ENCODE assay signal across 4 fruit fly cellular contexts in genomic region chr3L:5154917-5155613, dm6.
A peak's percentile ranks its signal among the peaks of the same experiment; 100 is the strongest.
TF ChIP-seq lines count a peak whose summit lies in the region.

No protein-coding gene starts in this region.

- no peak for TF ChIP-seq CTCF in whole organism, embryonic (GFP tag; optimal IDR thresholded peaks at IDR 0.05; lab: Kevin White, UChicago)

TF ChIP-seq in whole organism, embryonic, 481 proteins besides CTCF, POLR2A, EP300 and RAD21 (continues in another document):
- TF ChIP-seq Dll (GFP tag; IDR thresholded peaks at IDR 0.05; lab: Robert Waterston, UW; ENCODE audit: partially characterized antibody) (no peak), gro (GFP tag; optimal IDR thresholded peaks at IDR 0.05; lab: Kevin White, UChicago) (peak; percentile 79), toy (GFP tag; IDR thresholded peaks at IDR 0.05; lab: Robert Waterston, UW) (peak; percentile 59), CG33213 (GFP tag; optimal IDR thresholded peaks at IDR 0.05; lab: Kevin White, UChicago) (peak; percentile 63), CG31388 (GFP tag; optimal IDR thresholded peaks at IDR 0.05; lab: Kevin White, UChicago) (peak; percentile 25), dimm (GFP tag; IDR thresholded peaks at IDR 0.05; lab: Robert Waterston, UW) (0 out of 2 replicates have a peak, but pooled peaks have one; percentile 58), CG30431 (GFP tag; optimal IDR thresholded peaks at IDR 0.05; lab: Kevin White, UChicago) (peak; percentile 20), CG30020 (tag; optimal IDR thresholded peaks at IDR 0.05; lab: Kevin White, UChicago) (no peak), CG11085 (GFP tag; IDR thresholded peaks at IDR 0.05; lab: Robert Waterston, UW) (peak; percentile 69; the same call in 1 of the 2 replicates), Trl (optimal IDR thresholded peaks at IDR 0.05; lab: Kevin White, UChicago) (no peak), Trl (GFP tag; optimal IDR thresholded peaks at IDR 0.05; lab: Kevin White, UChicago) (peak; percentile 71), prd (optimal IDR thresholded peaks at IDR 0.05; lab: Kevin White, UChicago) (no peak), prd (GFP tag; IDR thresholded peaks at IDR 0.05; lab: Robert Waterston, UW) (no peak; the same call in 2 of the 3 replicates), Ets97D (GFP tag; optimal IDR thresholded peaks at IDR 0.05; lab: Kevin White, UChicago) (peak; percentile 37), salm (tag; optimal IDR thresholded peaks at IDR 0.05; lab: Kevin White, UChicago) (no peak), cwo (GFP tag; optimal IDR thresholded peaks at IDR 0.05; lab: Kevin White, UChicago) (peak; percentile 76), twi (tag; optimal IDR thresholded peaks at IDR 0.05; lab: Kevin White, UChicago) (no peak), vnd (GFP tag; IDR thresholded peaks at IDR 0.05; lab: Robert Waterston, UW; ENCODE audit: partially characterized antibody) (no peak), CG15696 (tag; optimal IDR thresholded peaks at IDR 0.05; lab: Kevin White, UChicago) (no peak), cas (GFP tag; IDR thresholded peaks at IDR 0.05; lab: Robert Waterston, UW) (peak; percentile 64), mam (GFP tag; optimal IDR thresholded peaks at IDR 0.05; lab: Kevin White, UChicago) (peak; percentile 82), CG32767 (GFP tag; IDR thresholded peaks at IDR 0.05; lab: Robert Waterston, UW) (peak; percentile 81)

TF ChIP-seq in whole organism, prepupa, 60 proteins besides CTCF, POLR2A, EP300 and RAD21 (continues in another document):
- TF ChIP-seq CG3919 (GFP tag; optimal IDR thresholded peaks at IDR 0.05; lab: Kevin White, UChicago) (no peak), svp (GFP tag; lab: Kevin White, UChicago) (no peak), ss (GFP tag; optimal IDR thresholded peaks at IDR 0.05; lab: Kevin White, UChicago) (peak in 1 of 2 experiments; percentile 54), CG15336 (GFP tag; IDR thresholded peaks at IDR 0.05; lab: Robert Waterston, UW) (peak; percentile 61; the same call in 1 of the 2 replicates), Smox (GFP tag; optimal IDR thresholded peaks at IDR 0.05; lab: Kevin White, UChicago) (no peak), CG11902 (GFP tag; optimal IDR thresholded peaks at IDR 0.05; lab: Kevin White, UChicago) (peak; percentile 34), CG6792 (GFP tag; optimal IDR thresholded peaks at IDR 0.05; lab: Kevin White, UChicago) (peak; percentile 71), CG8119 (GFP tag; IDR thresholded peaks at IDR 0.05; lab: Robert Waterston, UW) (peak; percentile 63; the same call in 2 of the 3 replicates), Sox14 (GFP tag; optimal IDR thresholded peaks at IDR 0.05; lab: Kevin White, UChicago) (peak; percentile 49), Hr4 (GFP tag; optimal IDR thresholded peaks at IDR 0.05; lab: Kevin White, UChicago) (no peak), Blimp-1 (GFP tag; optimal IDR thresholded peaks at IDR 0.05; lab: Kevin White, UChicago) (no peak), CG7368 (GFP tag; optimal IDR thresholded peaks at IDR 0.05; lab: Kevin White, UChicago) (peak; percentile 66), CG8632 (GFP tag; optimal IDR thresholded peaks at IDR 0.05; lab: Kevin White, UChicago) (peak; percentile 56), achi (GFP tag; optimal IDR thresholded peaks at IDR 0.05; lab: Kevin White, UChicago) (peak; percentile 65), esn (GFP tag; optimal IDR thresholded peaks at IDR 0.05; lab: Kevin White, UChicago) (peak; percentile 76), Sox15 (GFP tag; optimal IDR thresholded peaks at IDR 0.05; lab: Kevin White, UChicago) (peak; percentile 32), cyc (GFP tag; optimal IDR thresholded peaks at IDR 0.05; lab: Kevin White, UChicago) (peak; percentile 68), CG6808 (GFP tag; optimal IDR thresholded peaks at IDR 0.05; lab: Kevin White, UChicago) (peak; percentile 51), Lpt (GFP tag; optimal IDR thresholded peaks at IDR 0.05; lab: Kevin White, UChicago) (peak; percentile 2), lz (GFP tag; optimal IDR thresholded peaks at IDR 0.05; lab: Kevin White, UChicago) (peak; percentile 69), Ets96B (tag; optimal IDR thresholded peaks at IDR 0.05; lab: Kevin White, UChicago) (peak; percentile 34), CG11762 (GFP tag; optimal IDR thresholded peaks at IDR 0.05; lab: Kevin White, UChicago; ENCODE audit: insufficient read depth) (peak; percentile 12), CG3032 (tag; optimal IDR thresholded peaks at IDR 0.05; lab: Kevin White, UChicago) (peak; percentile 20)

TF ChIP-seq in whole organism, pupa, 21 proteins besides CTCF, POLR2A, EP300 and RAD21:
- peak; percentile 51 for TF ChIP-seq CG17806 (tag; optimal IDR thresholded peaks at IDR 0.05; lab: Kevin White, UChicago)
- no peak for TF ChIP-seq CG13204 (GFP tag; optimal IDR thresholded peaks at IDR 0.05; lab: Kevin White, UChicago)
- peak; percentile 68 for TF ChIP-seq CG4496 (GFP tag; IDR thresholded peaks at IDR 0.05; lab: Robert Waterston, UW)
- TF ChIP-seq Pif1A (GFP tag; optimal IDR thresholded peaks at IDR 0.05; lab: Kevin White, UChicago), result no peak
- TF ChIP-seq Snoo (tag; optimal IDR thresholded peaks at IDR 0.05; lab: Kevin White, UChicago), result peak; percentile 44
- TF ChIP-seq CG15710 (tag; optimal IDR thresholded peaks at IDR 0.05; lab: Kevin White, UChicago), result peak; percentile 52
- peak; percentile 49; the same call in 1 of the 2 replicates for TF ChIP-seq CG32121 (GFP tag; IDR thresholded peaks at IDR 0.05; lab: Robert Waterston, UW)

TF ChIP-seq in whole organism, wandering third instar larva, 38 proteins besides CTCF, POLR2A, EP300 and RAD21:
- TF ChIP-seq foxo (GFP tag; optimal IDR thresholded peaks at IDR 0.05; lab: Kevin White, UChicago) (peak in 1 of 2 experiments; percentile 80), fru (GFP tag; optimal IDR thresholded peaks at IDR 0.05; lab: Kevin White, UChicago) (peak; percentile 77), Dfd (GFP tag; optimal IDR thresholded peaks at IDR 0.05; lab: Kevin White, UChicago) (no peak), CrebA (GFP tag; optimal IDR thresholded peaks at IDR 0.05; lab: Kevin White, UChicago; ENCODE audit: borderline replicate concordance) (no peak), Vsx2 (GFP tag; optimal IDR thresholded peaks at IDR 0.05; lab: Kevin White, UChicago; ENCODE audit: partially characterized antibody) (no peak), br (GFP tag; optimal IDR thresholded peaks at IDR 0.05; lab: Kevin White, UChicago) (peak; percentile 66), Hnf4 (GFP tag; optimal IDR thresholded peaks at IDR 0.05; lab: Kevin White, UChicago) (no peak), HLH106 (tag; optimal IDR thresholded peaks at IDR 0.05; lab: Kevin White, UChicago) (no peak), OdsH (GFP tag; optimal IDR thresholded peaks at IDR 0.05; lab: Kevin White, UChicago) (peak; percentile 68), ey (GFP tag; optimal IDR thresholded peaks at IDR 0.05; lab: Kevin White, UChicago) (peak; percentile 79), Hr78 (GFP tag; optimal IDR thresholded peaks at IDR 0.05; lab: Kevin White, UChicago) (no peak), jim (GFP tag; optimal IDR thresholded peaks at IDR 0.05; lab: Kevin White, UChicago) (no peak), lola (GFP tag; optimal IDR thresholded peaks at IDR 0.05; lab: Kevin White, UChicago) (no peak), dl (GFP tag; optimal IDR thresholded peaks at IDR 0.05; lab: Kevin White, UChicago; ENCODE audit: insufficient read depth in 1 of 2, partially characterized antibody in 2 of 2) (no peak), Sp1 (GFP tag; optimal IDR thresholded peaks at IDR 0.05; lab: Kevin White, UChicago) (peak; percentile 58), h (GFP tag; optimal IDR thresholded peaks at IDR 0.05; lab: Kevin White, UChicago) (peak; percentile 79), Rel (GFP tag; optimal IDR thresholded peaks at IDR 0.05; lab: Kevin White, UChicago) (no peak), Rel (tag; optimal IDR thresholded peaks at IDR 0.05; lab: Kevin White, UChicago) (no peak), dsf (GFP tag; optimal IDR thresholded peaks at IDR 0.05; lab: Kevin White, UChicago; ENCODE audit: borderline replicate concordance) (no peak), rgr (GFP tag; optimal IDR thresholded peaks at IDR 0.05; lab: Kevin White, UChicago) (peak; percentile 72), usp (GFP tag; optimal IDR thresholded peaks at IDR 0.05; lab: Kevin White, UChicago) (no peak), Jra (GFP tag; optimal IDR thresholded peaks at IDR 0.05; lab: Kevin White, UChicago) (no peak), Dif (GFP tag; optimal IDR thresholded peaks at IDR 0.05; lab: Kevin White, UChicago; ENCODE audit: partially characterized antibody) (no peak), psq (GFP tag; optimal IDR thresholded peaks at IDR 0.05; lab: Kevin White, UChicago) (peak; percentile 56), sv (GFP tag; optimal IDR thresholded peaks at IDR 0.05; lab: Kevin White, UChicago) (peak; percentile 74), pan (optimal IDR thresholded peaks at IDR 0.05; lab: Kevin White, UChicago) (no peak), woc (GFP tag; optimal IDR thresholded peaks at IDR 0.05; lab: Kevin White, UChicago) (peak; percentile 56), CG9705 (GFP tag; optimal IDR thresholded peaks at IDR 0.05; lab: Kevin White, UChicago) (peak; percentile 2), Myc (optimal IDR thresholded peaks at IDR 0.05; lab: Kevin White, UChicago) (no peak)

Comparison
In these comparisons a context has a peak if more than half of its experiments do, and no peak if none do; other contexts are left out.
1. Of the 7 proteins assayed by ChIP-seq in both whole organism, embryonic and whole organism, prepupa: peak only in whole organism, embryonic: Blimp-1, CG16779, CG6854, Gug and Sox102F; only in whole organism, prepupa: Lpt; in both: none; in neither: 1.